Worm (Caenorhabditis elegans): ENCODE measurements around the gene W06D11.3.

ce11 chrX:12341338-12341737 lies 42.9 kb downstream of the W06D11.3 start, which contains the start of gene zig-2:
- TF ChIP-seq ama-1 (optimal IDR thresholded peaks at IDR 0.05) (no peak), unc-62 (GFP tag; optimal IDR thresholded peaks at IDR 0.05 in 1 of 2) (no peak), unc-62 (tag; optimal IDR thresholded peaks at IDR 0.05) (no peak), lsy-2 (tag; optimal IDR thresholded peaks at IDR 0.05) (no peak), pha-4 (GFP tag; IDR thresholded peaks at IDR 0.05) (no peak), pha-4 (tag; optimal IDR thresholded peaks at IDR 0.05) (no peak), madf-9 (GFP tag; conservative IDR thresholded peaks at IDR 0.05) (no peak), gei-8 (GFP tag; optimal IDR thresholded peaks at IDR 0.05) (no peak), ceh-32 (tag; optimal IDR thresholded peaks at IDR 0.05; ENCODE audit: poor library complexity) (no peak), F26F4.8 (GFP tag; conservative IDR thresholded peaks at IDR 0.05) (no peak)
